Fruit fly (Drosophila melanogaster): ENCODE measurements around the gene CG1677.

Gene CG1677

dm6 chrX:7336962-7337844 is 68.4 kb downstream of the CG1677 start, which contains the start of gene CBP (continued):
- TF ChIP-seq CG9876 (GFP tag; optimal IDR thresholded peaks at IDR 0.05) = peak; percentile 90
- TF ChIP-seq CG11456 (GFP tag; IDR thresholded peaks at IDR 0.05) = peak; percentile 92
- peak; percentile 96 for TF ChIP-seq caup (GFP tag; optimal IDR thresholded peaks at IDR 0.05; ENCODE audit: severe bottlenecking)
- peak; percentile 74 for TF ChIP-seq CG15479 (GFP tag; optimal IDR thresholded peaks at IDR 0.05)
- TF ChIP-seq Meics (GFP tag; optimal IDR thresholded peaks at IDR 0.05) = peak; percentile 96
- peak; percentile 75; the same call in 2 of the 3 replicates for TF ChIP-seq z (GFP tag; IDR thresholded peaks at IDR 0.05)
- peak; percentile 91 for TF ChIP-seq CG11247 (GFP tag; IDR thresholded peaks at IDR 0.05)
- peak; percentile 98 for TF ChIP-seq CG13424 (tag; optimal IDR thresholded peaks at IDR 0.05)
- peak; percentile 91 for TF ChIP-seq Dip3 (GFP tag; optimal IDR thresholded peaks at IDR 0.05)
- peak; percentile 95 for TF ChIP-seq her (GFP tag; optimal IDR thresholded peaks at IDR 0.05)
- peak; percentile 97 for TF ChIP-seq Ssrp (tag; optimal IDR thresholded peaks at IDR 0.05)
- peak; percentile 98 for TF ChIP-seq Mes4 (GFP tag; optimal IDR thresholded peaks at IDR 0.05)
- peak; percentile 99 for TF ChIP-seq gem (tag; optimal IDR thresholded peaks at IDR 0.05)
- peak; percentile 97 for TF ChIP-seq fd64A (GFP tag; optimal IDR thresholded peaks at IDR 0.05)
- peak; percentile 93 for TF ChIP-seq CG17802 (tag; optimal IDR thresholded peaks at IDR 0.05)
- peak; percentile 94 for TF ChIP-seq ken (GFP tag; IDR thresholded peaks at IDR 0.05)
- TF ChIP-seq CG12659 (GFP tag; optimal IDR thresholded peaks at IDR 0.05) = peak; percentile 97
- TF ChIP-seq ci (GFP tag; IDR thresholded peaks at IDR 0.05) = peak; percentile 98
- TF ChIP-seq Awh (GFP tag; IDR thresholded peaks at IDR 0.05) = peak; percentile 96
- TF ChIP-seq CG11696 (GFP tag; IDR thresholded peaks at IDR 0.05) = peak; percentile 100
- peak; percentile 12 for TF ChIP-seq BEAF-32 (GFP tag; optimal IDR thresholded peaks at IDR 0.05)
- TF ChIP-seq GATAe (GFP tag; conservative IDR thresholded peaks at IDR 0.05) = peak; percentile 57
- peak; percentile 78; the same call in 2 of the 3 replicates for TF ChIP-seq CG11560 (tag; IDR thresholded peaks at IDR 0.05)
- TF ChIP-seq slp2 (GFP tag; optimal IDR thresholded peaks at IDR 0.05) = peak; percentile 97
- TF ChIP-seq Sry-δ (GFP tag; optimal IDR thresholded peaks at IDR 0.05) = peak; percentile 67
- peak; percentile 97 for TF ChIP-seq Fer1 (GFP tag; optimal IDR thresholded peaks at IDR 0.05)
- TF ChIP-seq H2.0 (GFP tag; IDR thresholded peaks at IDR 0.05) = peak; percentile 95
- peak; percentile 98 for TF ChIP-seq CG16863 (GFP tag; optimal IDR thresholded peaks at IDR 0.05)
- peak; percentile 93 for TF ChIP-seq Ada2b (GFP tag; IDR thresholded peaks at IDR 0.05)
- TF ChIP-seq Adf1 (GFP tag; IDR thresholded peaks at IDR 0.05) = peak; percentile 91
- peak; percentile 99 for TF ChIP-seq CG2712 (tag; optimal IDR thresholded peaks at IDR 0.05)
- TF ChIP-seq CG9727 (GFP tag; optimal IDR thresholded peaks at IDR 0.05) = peak; percentile 98
- TF ChIP-seq CG5180 (GFP tag; optimal IDR thresholded peaks at IDR 0.05) = peak; percentile 91
- peak; percentile 98 for TF ChIP-seq nau (GFP tag; optimal IDR thresholded peaks at IDR 0.05)
- no peak for TF ChIP-seq hbn (GFP tag; IDR thresholded peaks at IDR 0.05; ENCODE audit: partially characterized antibody)
- TF ChIP-seq sug (tag; optimal IDR thresholded peaks at IDR 0.05) = peak; percentile 94
- TF ChIP-seq Hsf (GFP tag; optimal IDR thresholded peaks at IDR 0.05) = peak; percentile 98
- peak; percentile 97 for TF ChIP-seq CG16815 (GFP tag; optimal IDR thresholded peaks at IDR 0.05)
- no peak for TF ChIP-seq CG1832 (GFP tag; optimal IDR thresholded peaks at IDR 0.05)
- TF ChIP-seq Lpt (GFP tag; optimal IDR thresholded peaks at IDR 0.05) = no peak
- TF ChIP-seq Doc3 (GFP tag; IDR thresholded peaks at IDR 0.05; ENCODE audit: partially characterized antibody) = no peak
- TF ChIP-seq sisA (GFP tag; IDR thresholded peaks at IDR 0.05) = peak; percentile 95
- peak; percentile 95 for TF ChIP-seq ttk (GFP tag; IDR thresholded peaks at IDR 0.05)
- TF ChIP-seq zfh2 (GFP tag; optimal IDR thresholded peaks at IDR 0.05) = peak; percentile 78
- TF ChIP-seq Rfx (GFP tag; IDR thresholded peaks at IDR 0.05) = peak; percentile 93
- peak; percentile 94 for TF ChIP-seq Dek (tag; optimal IDR thresholded peaks at IDR 0.05)
- peak; percentile 97 to 98 for TF ChIP-seq dpn (GFP tag; optimal IDR thresholded peaks at IDR 0.05)
- peak; percentile 97 for TF ChIP-seq CG4820 (GFP tag; optimal IDR thresholded peaks at IDR 0.05)
- peak; percentile 97 for TF ChIP-seq CG9609 (GFP tag; optimal IDR thresholded peaks at IDR 0.05)

Measured in whole organism, embryonic.